Fruit fly (Drosophila melanogaster) whole organism, adult: ENCODE results near the gene CG33299.

ENCODE experiments used
- CG11617 ChIP-seq: fragments of 200-800 bp; sonication (Bioruptor generic); optimal IDR thresholded peaks from 2 replicates; lab custom pipeline; 2017; ENCODE audit warnings: mild to moderate bottlenecking, missing biosample characterization, missing genetic modification reagents, missing genetic modification characterization
- CG12768 ChIP-seq: fragments of 200-800 bp; sonication (Bioruptor generic); optimal IDR thresholded peaks from 2 replicates; lab custom pipeline; 2017; ENCODE audit warnings: missing biosample characterization, missing genetic modification characterization, mild to moderate bottlenecking, moderate library complexity, missing genetic modification reagents
- CG1620 ChIP-seq: fragments of 200-800 bp; sonication (Bioruptor generic); optimal IDR thresholded peaks from 2 replicates; lab custom pipeline; 2016; ENCODE audit warnings: missing biosample characterization, missing genetic modification characterization
- CG33017 ChIP-seq: fragments of 200-800 bp; sonication (Bioruptor generic); optimal IDR thresholded peaks from 2 replicates; lab custom pipeline; 2018; ENCODE audit warnings: missing biosample characterization, mild to moderate bottlenecking, missing genetic modification characterization, moderate library complexity
- CG5204 ChIP-seq: fragments of 200-800 bp; sonication (Bioruptor generic); optimal IDR thresholded peaks from 2 replicates; lab custom pipeline; 2016; ENCODE audit warnings: missing biosample characterization, missing genetic modification characterization
- CG7045 ChIP-seq: fragments of 200-800 bp; sonication (Bioruptor generic); optimal IDR thresholded peaks from 2 replicates; lab custom pipeline; 2017; ENCODE audit warnings: missing biosample characterization, mild to moderate bottlenecking, missing genetic modification characterization
- Hr96 ChIP-seq: fragments of 200-800 bp; sonication (Bioruptor generic); optimal IDR thresholded peaks from 2 replicates; lab custom pipeline; 2016; ENCODE audit warnings: missing biosample characterization, missing genetic modification characterization
- Mnt ChIP-seq: fragments of 200-800 bp; sonication (Bioruptor generic); optimal IDR thresholded peaks from 2 replicates; lab custom pipeline; 2016; ENCODE audit warnings: missing biosample characterization, mild to moderate bottlenecking, missing genetic modification characterization
- bab1 ChIP-seq: fragments of 200-800 bp; sonication (Bioruptor generic); optimal IDR thresholded peaks from 3 replicates; lab custom pipeline; 2019; ENCODE audit warnings: missing biosample characterization, mild to moderate bottlenecking, missing genetic modification characterization, moderate library complexity
- cic ChIP-seq: fragments of 200-800 bp; sonication (Bioruptor generic); optimal IDR thresholded peaks from 2 replicates; lab custom pipeline; 2017; ENCODE audit warnings: missing biosample characterization, mild to moderate bottlenecking, missing genetic modification characterization, moderate library complexity
- cnc ChIP-seq, 2 experiments: fragments of >200 bp; optimal IDR thresholded peaks; 2 replicates each; lab custom pipeline; 2017
- tj ChIP-seq: fragments of 200-800 bp; sonication (Bioruptor generic); optimal IDR thresholded peaks from 3 replicates; lab custom pipeline; 2017; ENCODE audit warnings: missing biosample characterization, mild to moderate bottlenecking, missing genetic modification characterization, moderate library complexity

CG33299 gene

DNA sequence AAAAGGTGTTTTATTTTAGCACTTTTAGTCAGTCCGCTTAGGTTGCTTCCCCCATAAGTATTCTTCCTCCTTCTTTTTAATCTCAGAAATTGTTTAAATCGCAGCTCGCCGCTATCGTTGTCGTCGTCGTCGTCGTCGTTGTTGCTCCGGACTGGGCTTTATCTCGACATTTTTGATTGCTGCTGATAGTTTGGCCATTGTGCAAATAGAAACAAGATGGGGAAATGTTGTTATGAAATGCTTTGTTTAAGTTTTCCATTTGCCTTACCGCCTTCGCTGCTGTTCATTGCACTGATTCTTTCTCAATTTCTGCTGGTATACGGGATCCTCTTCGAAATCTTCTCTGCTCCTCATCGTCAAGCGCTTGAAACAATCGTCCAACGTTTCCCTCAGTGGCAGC is 46.6 kb downstream of the CG33299 start:
- no peak for TF ChIP-seq Mnt (GFP tag; lab: Kevin White, UChicago)
- peak; percentile 51 for TF ChIP-seq CG12768 (GFP tag; lab: Kevin White, UChicago)
- TF ChIP-seq CG33017 (tag; lab: Kevin White, UChicago): peak; percentile 16
- TF ChIP-seq cic (GFP tag; lab: Kevin White, UChicago): peak; percentile 5

DNA sequence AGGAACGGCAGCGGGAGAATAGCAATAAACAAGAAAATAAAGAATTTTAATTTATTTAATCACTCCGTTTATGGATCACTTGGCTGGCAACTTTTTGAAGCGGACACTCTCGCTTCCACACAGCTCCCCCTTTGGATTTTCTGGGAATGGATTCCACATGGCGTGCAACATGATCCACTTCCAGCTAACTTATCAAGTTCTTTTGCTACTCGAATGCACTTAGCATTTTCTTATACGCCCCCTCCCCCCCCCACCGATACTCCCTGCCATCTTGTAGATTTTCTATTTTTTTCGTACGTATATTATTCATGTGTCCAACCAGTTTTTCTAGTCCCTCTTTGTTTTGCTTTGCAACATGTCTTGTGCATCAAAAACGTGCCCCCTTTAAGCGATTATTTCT is 47.9 kb downstream of the CG33299 start:
- TF ChIP-seq cnc (optimal IDR thresholded peaks at IDR 0.05; lab: Kevin White, UChicago) (no peak), CG11617 (GFP tag; lab: Kevin White, UChicago) (no peak), Hr96 (no peak), CG5204 (GFP tag; lab: Kevin White, UChicago) (no peak), tj (GFP tag; lab: Kevin White, UChicago) (peak; percentile 35), CG12768 (GFP tag; lab: Kevin White, UChicago) (no peak), CG33017 (tag; lab: Kevin White, UChicago) (no peak)

DNA sequence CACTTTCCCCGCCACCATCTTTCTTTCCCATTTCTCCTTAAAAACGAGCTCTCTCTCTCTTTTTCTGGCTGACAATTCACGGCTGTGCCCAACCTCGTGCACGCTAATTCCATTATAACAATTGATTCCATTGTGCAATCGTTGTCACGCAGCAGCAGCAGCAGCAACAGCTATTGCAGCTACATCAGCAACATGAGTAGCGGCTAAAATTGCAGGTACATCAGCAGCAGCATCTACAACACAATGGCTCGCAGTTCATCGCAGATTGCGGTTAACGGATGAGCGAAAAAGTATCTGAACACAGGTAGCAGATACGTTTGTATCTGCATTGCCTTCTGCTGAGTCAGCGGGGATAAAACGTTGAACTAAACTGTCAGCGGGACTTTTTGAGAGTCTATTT is 48.9 kb downstream of the CG33299 start:
- peak; percentile 51 for TF ChIP-seq tj (GFP tag; lab: Kevin White, UChicago)
- TF ChIP-seq CG33017 (tag; lab: Kevin White, UChicago): no peak
- no peak for TF ChIP-seq CG1620 (GFP tag; lab: Kevin White, UChicago)
- peak; percentile 24 for TF ChIP-seq CG12768 (GFP tag; lab: Kevin White, UChicago)

DNA sequence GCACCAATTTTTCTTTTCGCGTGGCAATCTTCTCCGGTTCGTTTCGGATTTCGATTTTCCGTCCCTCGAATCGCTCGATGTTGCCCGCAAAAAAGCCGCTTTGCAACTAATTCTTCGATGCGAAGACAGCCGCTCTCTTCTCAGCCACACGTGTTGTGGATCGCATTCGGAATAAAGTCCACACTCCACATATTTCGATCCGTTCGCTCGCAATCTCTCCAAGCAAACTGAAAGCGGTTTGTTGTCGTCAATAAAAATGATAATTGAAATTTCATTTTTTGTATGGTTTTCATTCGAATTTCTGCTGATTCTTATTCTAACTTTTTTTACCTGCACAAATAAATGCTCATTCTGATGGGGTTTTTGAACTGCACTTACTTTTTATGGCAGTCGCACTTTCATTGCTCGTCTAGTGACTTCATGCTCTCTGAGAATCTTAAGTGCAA is 49.5 kb downstream of the CG33299 start, which contains the start of gene CG31710:
Gene CG31710 (minus strand): TSS at position 83 of the 446 bp plus-strand sequence.
- TF ChIP-seq cic (GFP tag; lab: Kevin White, UChicago) (peak; percentile 24), Mnt (GFP tag; lab: Kevin White, UChicago) (peak; percentile 87), tj (GFP tag; lab: Kevin White, UChicago) (peak; percentile 1), CG33017 (tag; lab: Kevin White, UChicago) (no peak), CG7045 (GFP tag; lab: Kevin White, UChicago) (no peak), Hr96 (no peak), bab1 (GFP tag; lab: Kevin White, UChicago) (no peak)
